Fruit fly (Drosophila melanogaster): ENCODE results near the gene mura.

DNA sequence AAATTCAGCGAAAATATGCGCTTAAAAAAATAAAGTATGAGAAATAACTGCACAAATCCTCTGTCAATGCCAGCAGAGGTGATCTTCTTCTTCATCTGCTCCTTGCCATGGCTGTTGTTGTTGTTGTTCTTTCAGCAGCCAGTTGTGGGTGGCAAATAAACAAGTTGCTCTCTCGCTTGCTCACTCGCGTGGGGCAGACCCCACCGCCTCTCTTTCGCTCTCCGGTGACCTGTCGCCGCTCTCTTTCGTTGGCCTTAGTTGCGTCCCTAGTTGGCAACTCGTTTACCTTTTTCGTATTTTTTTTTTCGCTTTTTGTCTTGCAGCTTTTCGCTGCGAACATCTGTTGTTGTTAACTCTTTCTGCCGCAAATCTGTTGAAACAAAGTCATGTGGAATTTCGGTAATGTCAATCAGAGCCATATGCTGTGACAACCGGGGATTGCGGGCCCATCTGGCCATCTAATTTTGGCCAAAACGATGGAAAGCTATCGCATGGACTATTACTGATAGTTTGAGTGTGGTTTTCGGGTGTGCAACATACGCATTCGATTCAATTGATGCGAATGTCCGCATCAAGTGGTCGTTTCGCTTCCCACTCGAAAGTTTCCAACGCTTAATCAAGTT, 16.9 kb downstream of the mura start:
- no peak for TF ChIP-seq CG8478 (optimal IDR thresholded peaks at IDR 0.05)
- TF ChIP-seq usp (GFP tag; optimal IDR thresholded peaks at IDR 0.05), result no peak
- TF ChIP-seq psq (optimal IDR thresholded peaks at IDR 0.05), result no peak
- TF ChIP-seq pan (optimal IDR thresholded peaks at IDR 0.05), result no peak
- TF ChIP-seq Dll (optimal IDR thresholded peaks at IDR 0.05), result no peak
